Fruit fly (Drosophila melanogaster) whole organism, embryonic: ENCODE measurements around the gene CG31805.

Experiments used
- ATbp ChIP-seq: fragments of 200-800 bp; sonication (Bioruptor generic); optimal IDR thresholded peaks from 2 replicates; lab custom pipeline; 2017; ENCODE audit warnings: missing biosample characterization, mild to moderate bottlenecking, missing genetic modification characterization, missing genetic modification reagents
- Abd-B ChIP-seq: fragments of 200-800 bp; sonication (Bioruptor generic); optimal IDR thresholded peaks from 2 replicates; lab custom pipeline; 2018; ENCODE audit warnings: missing biosample characterization, mild to moderate bottlenecking, missing genetic modification characterization, moderate library complexity
- B-H1 ChIP-seq: fragments of 200-800 bp; sonication (Bioruptor generic); IDR thresholded peaks from 3 replicates; pipeline ENCODE4 v1.3.6; 2022; ENCODE audit warnings: missing biosample characterization, missing genetic modification characterization
- CG10267 ChIP-seq: fragments of 200-800 bp; sonication (Bioruptor generic); optimal IDR thresholded peaks from 2 replicates; lab custom pipeline; 2018; ENCODE audit warnings: missing biosample characterization, mild to moderate bottlenecking, missing genetic modification characterization, moderate library complexity
- CG12769 ChIP-seq: fragments of 200-800 bp; sonication (Bioruptor generic); optimal IDR thresholded peaks from 2 replicates; lab custom pipeline; 2019; ENCODE audit warnings: missing biosample characterization, mild to moderate bottlenecking, missing genetic modification characterization, moderate library complexity
- CG1602 ChIP-seq: fragments of 200-800 bp; sonication (Bioruptor generic); optimal IDR thresholded peaks from 3 replicates; lab custom pipeline; 2016; ENCODE audit warnings: missing biosample characterization, missing genetic modification characterization
- CG17385 ChIP-seq: fragments of 200-800 bp; sonication (Bioruptor generic); optimal IDR thresholded peaks from 3 replicates; lab custom pipeline; 2018; ENCODE audit warnings: missing biosample characterization, mild to moderate bottlenecking, missing genetic modification characterization
- CG2199 ChIP-seq: fragments of 200-800 bp; sonication (Bioruptor generic); IDR thresholded peaks from 3 replicates; pipeline ENCODE4 v1.3.6; 2022; ENCODE audit warnings: missing biosample characterization, missing genetic modification characterization
- CG3065 ChIP-seq: fragments of 200-800 bp; sonication (Bioruptor generic); optimal IDR thresholded peaks from 2 replicates; lab custom pipeline; 2016; ENCODE audit warnings: missing biosample characterization, missing genetic modification characterization
- CG31441 ChIP-seq: fragments of 200-800 bp; sonication (Bioruptor generic); IDR thresholded peaks from 2 replicates; pipeline ENCODE4 v1.3.6; 2022; ENCODE audit warnings: missing biosample characterization, missing genetic modification characterization
- CG32767 ChIP-seq: fragments of 200-800 bp; sonication (Bioruptor generic); IDR thresholded peaks from 2 replicates; pipeline ENCODE4 v1.3.6; 2022; ENCODE audit warnings: missing biosample characterization, missing genetic modification characterization
- CG34422 ChIP-seq: fragments of 200-800 bp; sonication (Bioruptor generic); IDR thresholded peaks from 3 replicates; pipeline ENCODE4 v1.3.6; 2022; ENCODE audit warnings: missing biosample characterization, missing genetic modification characterization
- CG5245 ChIP-seq: fragments of 200-800 bp; sonication (Bioruptor generic); optimal IDR thresholded peaks from 3 replicates; lab custom pipeline; 2016; ENCODE audit warnings: missing biosample characterization, missing genetic modification characterization
- CG8290 ChIP-seq, 3 experiments: fragments of 200-800 bp; sonication (Bioruptor generic); optimal IDR thresholded peaks; 2 replicates each; lab custom pipeline; 2016 to 2019; ENCODE audit warnings: missing biosample characterization in 3 of 3, missing genetic modification characterization in 3 of 3, mild to moderate bottlenecking in 2 of 3, moderate library complexity in 1 of 3
- CG9215 ChIP-seq: fragments of 200-800 bp; sonication (Bioruptor generic); IDR thresholded peaks from 2 replicates; pipeline ENCODE4 v1.3.6; 2022; ENCODE audit warnings: missing biosample characterization, missing genetic modification characterization
- CG9797 ChIP-seq: fragments of 200-800 bp; sonication (Bioruptor generic); optimal IDR thresholded peaks from 3 replicates; lab custom pipeline; 2018; ENCODE audit warnings: missing biosample characterization, mild to moderate bottlenecking, missing genetic modification characterization
- CoRest ChIP-seq: fragments of 200-800 bp; sonication (Bioruptor generic); optimal IDR thresholded peaks from 3 replicates; lab custom pipeline; 2018; ENCODE audit warnings: missing biosample characterization, mild to moderate bottlenecking, missing genetic modification characterization, moderate library complexity
- Doc3 ChIP-seq: fragments of 200-800 bp; sonication (Bioruptor generic); IDR thresholded peaks from 3 replicates; pipeline ENCODE4 v1.3.6; 2022; ENCODE audit warnings: missing biosample characterization, missing genetic modification characterization; ENCODE audit not compliant: partially characterized antibody
- ERR ChIP-seq: fragments of 200-800 bp; sonication (Bioruptor generic); optimal IDR thresholded peaks from 2 replicates; lab custom pipeline; 2016; ENCODE audit warnings: missing biosample characterization, missing genetic modification characterization
- Ets65A ChIP-seq: fragments of 200-800 bp; sonication (Bioruptor generic); peaks from one replicate; lab custom pipeline; 2016; ENCODE audit warnings: missing biosample characterization, missing genetic modification characterization
- Fer3 ChIP-seq: fragments of 200-800 bp; sonication (Bioruptor generic); optimal IDR thresholded peaks from 2 replicates; lab custom pipeline; 2018; ENCODE audit warnings: missing biosample characterization, mild to moderate bottlenecking, missing genetic modification characterization, moderate library complexity
- HHEX ChIP-seq: fragments of 200-800 bp; sonication (Bioruptor generic); optimal IDR thresholded peaks from 3 replicates; lab custom pipeline; 2017; ENCODE audit warnings: missing biosample characterization, mild to moderate bottlenecking, missing genetic modification characterization, missing genetic modification reagents
- Hr39 ChIP-seq: fragments of >200 bp; optimal IDR thresholded peaks from 2 replicates; lab custom pipeline; 2017
- Jarid2 ChIP-seq: fragments of 200-800 bp; sonication (Bioruptor generic); optimal IDR thresholded peaks from 3 replicates; lab custom pipeline; 2017; ENCODE audit warnings: mild to moderate bottlenecking, missing biosample characterization, missing genetic modification reagents, missing genetic modification characterization
- Kr ChIP-seq: fragments of 200-800 bp; sonication (Bioruptor generic); optimal IDR thresholded peaks from 2 replicates; lab custom pipeline; 2017; ENCODE audit warnings: missing biosample characterization, mild to moderate bottlenecking, missing genetic modification characterization
- Lim3 ChIP-seq: fragments of 200-800 bp; sonication (Bioruptor generic); IDR thresholded peaks from 2 replicates; pipeline ENCODE4 v1.3.6; 2022; ENCODE audit warnings: missing biosample characterization, missing genetic modification characterization
- MBD-R2 ChIP-seq: fragments of 200-800 bp; sonication (Bioruptor generic); IDR thresholded peaks from 2 replicates; pipeline ENCODE4 v1.3.6; 2022; ENCODE audit warnings: missing biosample characterization, missing genetic modification characterization
- NC2α ChIP-seq: fragments of 200-800 bp; sonication (Bioruptor generic); optimal IDR thresholded peaks from 2 replicates; lab custom pipeline; 2016; ENCODE audit warnings: missing biosample characterization, missing genetic modification characterization
- Nf-YA ChIP-seq: fragments of 200-800 bp; sonication (Bioruptor generic); IDR thresholded peaks from 2 replicates; pipeline ENCODE4 v1.3.6; 2022; ENCODE audit warnings: missing biosample characterization, missing genetic modification characterization
- NfI ChIP-seq: fragments of 200-800 bp; sonication (Bioruptor generic); optimal IDR thresholded peaks from 3 replicates; lab custom pipeline; 2018; ENCODE audit warnings: missing biosample characterization, mild to moderate bottlenecking, missing genetic modification characterization, moderate library complexity
- Oaz ChIP-seq: fragments of 200-800 bp; sonication (Bioruptor generic); IDR thresholded peaks from 2 replicates; pipeline ENCODE4 v1.3.6; 2022; ENCODE audit warnings: missing biosample characterization, missing genetic modification characterization
- Pdp1 ChIP-seq, 2 experiments: fragments of 200-800 bp; sonication (Bioruptor generic); optimal IDR thresholded peaks; 3 replicates each; lab custom pipeline; 2016; ENCODE audit warnings: missing biosample characterization in 2 of 2, missing genetic modification characterization in 2 of 2, mild to moderate bottlenecking in 1 of 2, moderate library complexity in 1 of 2
- Spps ChIP-seq: fragments of 200-800 bp; sonication (Bioruptor generic); optimal IDR thresholded peaks from 2 replicates; lab custom pipeline; 2018; ENCODE audit warnings: missing biosample characterization, mild to moderate bottlenecking, missing genetic modification characterization
- ase ChIP-seq: fragments of 200-800 bp; sonication (Bioruptor generic); IDR thresholded peaks from 3 replicates; pipeline ENCODE4 v1.3.6; 2022; ENCODE audit warnings: missing biosample characterization, missing genetic modification characterization
- ato ChIP-seq: fragments of 200-800 bp; sonication (Bioruptor generic); IDR thresholded peaks from 2 replicates; pipeline ENCODE4 v1.3.6; 2022; ENCODE audit warnings: missing biosample characterization, missing genetic modification characterization; ENCODE audit not compliant: partially characterized antibody
- chm ChIP-seq: fragments of 200-800 bp; sonication (Bioruptor generic); IDR thresholded peaks from 2 replicates; pipeline ENCODE4 v1.3.6; 2022; ENCODE audit warnings: missing biosample characterization, missing genetic modification characterization
- dati ChIP-seq: fragments of 200-800 bp; sonication (Bioruptor generic); IDR thresholded peaks from 2 replicates; pipeline ENCODE4 v1.3.6; 2022; ENCODE audit warnings: missing biosample characterization, missing genetic modification characterization
- dm ChIP-seq: fragments of 200-800 bp; sonication (Bioruptor generic); optimal IDR thresholded peaks from 3 replicates; lab custom pipeline; 2016; ENCODE audit warnings: missing biosample characterization, missing genetic modification characterization
- ems ChIP-seq: fragments of 200-800 bp; sonication (Bioruptor generic); optimal IDR thresholded peaks from 3 replicates; lab custom pipeline; 2016; ENCODE audit warnings: missing biosample characterization, missing genetic modification characterization
- ewg ChIP-seq: fragments of 200-800 bp; sonication (Bioruptor generic); optimal IDR thresholded peaks from 3 replicates; lab custom pipeline; 2017; ENCODE audit warnings: mild to moderate bottlenecking, missing biosample characterization, missing genetic modification reagents, missing genetic modification characterization
- eyg ChIP-seq: fragments of 200-800 bp; sonication (Bioruptor generic); optimal IDR thresholded peaks from 3 replicates; lab custom pipeline; 2016; ENCODE audit warnings: missing biosample characterization, missing genetic modification characterization
- klu ChIP-seq: fragments of 200-800 bp; sonication (Bioruptor generic); IDR thresholded peaks from 2 replicates; pipeline ENCODE4 v1.3.6; 2022; ENCODE audit warnings: missing biosample characterization, missing genetic modification characterization
- nmo ChIP-seq: fragments of 200-800 bp; sonication (Bioruptor generic); optimal IDR thresholded peaks from 2 replicates; lab custom pipeline; 2018; ENCODE audit warnings: missing biosample characterization, mild to moderate bottlenecking, missing genetic modification characterization, moderate library complexity
- onecut ChIP-seq: fragments of 200-800 bp; sonication (Bioruptor generic); IDR thresholded peaks from 2 replicates; pipeline ENCODE4 v1.3.6; 2022; ENCODE audit warnings: missing biosample characterization, missing genetic modification characterization
- sens-2 ChIP-seq: fragments of 200-800 bp; sonication (Bioruptor generic); IDR thresholded peaks from 2 replicates; pipeline ENCODE4 v1.3.6; 2022; ENCODE audit warnings: missing biosample characterization, missing genetic modification characterization
- sima ChIP-seq: fragments of 200-800 bp; sonication (Bioruptor generic); optimal IDR thresholded peaks from 2 replicates; lab custom pipeline; 2016; ENCODE audit warnings: missing biosample characterization, missing genetic modification characterization
- stwl ChIP-seq: fragments of 200-800 bp; sonication (Bioruptor generic); optimal IDR thresholded peaks from 3 replicates; lab custom pipeline; 2018; ENCODE audit warnings: missing biosample characterization, mild to moderate bottlenecking, missing genetic modification characterization, moderate library complexity
- tup ChIP-seq: fragments of 200-800 bp; sonication (Bioruptor generic); optimal IDR thresholded peaks from 2 replicates; lab custom pipeline; 2016; ENCODE audit warnings: missing biosample characterization, mild to moderate bottlenecking, missing genetic modification characterization, moderate library complexity
- zen ChIP-seq: fragments of 200-800 bp; sonication (Bioruptor generic); optimal IDR thresholded peaks from 3 replicates; lab custom pipeline; 2018; ENCODE audit warnings: missing biosample characterization, mild to moderate bottlenecking, missing genetic modification characterization, moderate library complexity

CG31805 gene

DNA sequence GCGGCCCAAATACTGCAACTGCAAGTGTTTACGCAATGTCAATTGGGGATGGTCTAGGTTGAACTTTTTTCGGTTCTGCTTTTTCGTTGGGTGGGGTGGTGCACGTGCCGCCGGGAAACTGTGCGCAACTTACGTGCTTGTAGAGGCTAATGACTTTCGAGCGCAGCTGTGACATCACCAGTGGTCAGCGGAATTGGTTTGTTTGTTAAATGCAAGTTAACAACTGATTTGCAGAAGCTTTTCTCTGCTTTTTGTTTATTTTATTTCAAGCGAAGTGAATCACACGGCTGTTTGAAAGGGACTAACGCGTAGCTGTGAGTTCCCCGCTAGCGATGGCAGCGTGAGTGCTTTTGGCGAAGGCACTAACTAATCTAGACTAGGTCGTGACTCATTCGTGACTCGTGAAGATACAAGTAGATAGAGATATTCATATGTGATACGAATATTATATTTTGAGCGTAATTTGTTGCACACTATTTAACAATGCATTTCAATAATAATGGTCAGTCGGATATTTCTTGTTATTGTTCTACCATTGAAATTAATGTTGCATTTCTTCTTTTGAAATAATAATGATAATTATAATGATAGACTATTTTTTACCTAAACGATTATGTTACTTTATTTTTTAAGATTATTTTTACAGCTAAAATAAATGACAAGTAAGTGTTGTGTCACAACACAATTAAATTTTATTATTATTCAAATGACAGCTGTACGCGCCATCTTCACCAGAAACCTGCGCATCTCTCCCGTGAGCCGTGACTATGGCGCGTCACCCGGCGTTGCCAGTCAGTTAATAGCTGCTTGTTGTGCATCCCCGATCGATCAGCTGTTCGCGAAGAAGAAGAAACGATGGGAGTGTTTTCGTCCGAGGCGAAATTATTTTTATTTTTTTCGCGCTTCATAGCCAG is 12.4 kb downstream of the CG31805 start, which contains the start of the genes osi and tweek (continued):
- TF ChIP-seq MBD-R2 (GFP tag; lab: Robert Waterston, UW) (peak; percentile 75), Nf-YA (GFP tag; lab: Robert Waterston, UW) (no peak), Oaz (GFP tag; lab: Robert Waterston, UW) (0 out of 2 replicates have a peak, but pooled peaks have one; percentile 21), Spps (tag; lab: Kevin White, UChicago) (no peak), Doc3 (GFP tag; lab: Robert Waterston, UW) (peak; percentile 89), CG10267 (peak; percentile 33), CoRest (tag; lab: Kevin White, UChicago) (peak; percentile 81), ato (GFP tag; lab: Robert Waterston, UW) (peak; percentile 76), CG9797 (GFP tag; lab: Kevin White, UChicago) (peak; percentile 50), sima (GFP tag; lab: Kevin White, UChicago) (no peak), CG32767 (GFP tag; lab: Robert Waterston, UW) (no peak), dati (GFP tag; lab: Robert Waterston, UW) (no peak), CG8290 (GFP tag; optimal IDR thresholded peaks at IDR 0.05; lab: Kevin White, UChicago) (peak; percentile 57), CG8290 (tag; optimal IDR thresholded peaks at IDR 0.05; lab: Kevin White, UChicago) (peak in 1 of 2 experiments; percentile 76), klu (GFP tag; lab: Robert Waterston, UW) (peak; percentile 44; the same call in 1 of the 2 replicates), CG1602 (GFP tag; lab: Kevin White, UChicago) (peak; percentile 70), B-H1 (no peak; the same call in 2 of the 3 replicates), dm (GFP tag; lab: Kevin White, UChicago) (peak; percentile 47), Kr (GFP tag; lab: Kevin White, UChicago) (no peak), Fer3 (peak; percentile 2), CG2199 (GFP tag; lab: Robert Waterston, UW) (peak; percentile 12; the same call in 1 of the 3 replicates), NfI (peak; percentile 46), CG3065 (GFP tag; lab: Kevin White, UChicago) (no peak), ems (GFP tag; lab: Kevin White, UChicago) (peak; percentile 36), stwl (tag; lab: Kevin White, UChicago) (peak; percentile 34), zen (no peak), CG31441 (GFP tag; lab: Robert Waterston, UW) (no peak; the same call in 1 of the 2 replicates), eyg (no peak), ERR (GFP tag; lab: Kevin White, UChicago) (no peak), ase (GFP tag; lab: Robert Waterston, UW) (no peak), Ets65A (GFP tag; lab: Kevin White, UChicago) (peak; percentile 93), Abd-B (GFP tag; lab: Kevin White, UChicago) (no peak), Jarid2 (peak; percentile 60), HHEX (GFP tag; lab: Kevin White, UChicago) (no peak), chm (GFP tag; lab: Robert Waterston, UW) (no peak), nmo (peak; percentile 77), CG9215 (GFP tag; lab: Robert Waterston, UW) (peak; percentile 49), onecut (GFP tag; lab: Robert Waterston, UW) (no peak), Hr39 (no peak), ATbp (no peak), NC2α (no peak), Lim3 (no peak), tup (GFP tag; lab: Kevin White, UChicago) (no peak), ewg (GFP tag; lab: Kevin White, UChicago) (peak; percentile 44), CG5245 (GFP tag; lab: Kevin White, UChicago) (no peak), CG12769 (tag; lab: Kevin White, UChicago) (peak; percentile 25), CG34422 (GFP tag; lab: Robert Waterston, UW) (peak; percentile 59; the same call in 2 of the 3 replicates), Pdp1 (GFP tag; optimal IDR thresholded peaks at IDR 0.05; lab: Kevin White, UChicago) (peak; percentile 33 to 93), CG17385 (GFP tag; lab: Kevin White, UChicago) (peak; percentile 96), sens-2 (GFP tag; lab: Robert Waterston, UW) (no peak)
